Worm (Caenorhabditis elegans): ENCODE measurements around the gene denn-4.

denn-4 gene

ce11 chrIV:1923722-1924121, at the start of gene denn-4:
Gene denn-4 (plus strand): TSS chrIV:1924001.
- TF ChIP-seq ztf-29 (GFP tag; IDR thresholded peaks at IDR 0.05), result no peak
- no peak for TF ChIP-seq cog-1 (tag; optimal IDR thresholded peaks at IDR 0.05)
- TF ChIP-seq klf-2 (GFP tag; conservative IDR thresholded peaks at IDR 0.05), result no peak
- TF ChIP-seq ztf-23 (GFP tag; IDR thresholded peaks at IDR 0.05), result no peak
- no peak for TF ChIP-seq ref-1 (GFP tag; conservative IDR thresholded peaks at IDR 0.05)
- no peak for TF ChIP-seq tab-1 (GFP tag; IDR thresholded peaks at IDR 0.05)
- no peak for TF ChIP-seq flt-1 (GFP tag; IDR thresholded peaks at IDR 0.05)
- TF ChIP-seq T22C8.4 (GFP tag; IDR thresholded peaks at IDR 0.05), result no peak
- TF ChIP-seq med-1 (GFP tag; optimal IDR thresholded peaks at IDR 0.05; ENCODE audit: insufficient read depth), result no peak

- TF ChIP-seq ref-1 (GFP tag; conservative IDR thresholded peaks at IDR 0.05) (no peak), tab-1 (GFP tag; IDR thresholded peaks at IDR 0.05) (0 out of 2 replicates have a peak, but pooled peaks have one; percentile 34), cog-1 (tag; optimal IDR thresholded peaks at IDR 0.05) (no peak), klf-2 (GFP tag; conservative IDR thresholded peaks at IDR 0.05) (no peak)
Measured at ce11 chrIV:1878501-1878900, 45.3 kb upstream of the denn-4 start.

- TF ChIP-seq T22C8.4 (GFP tag; IDR thresholded peaks at IDR 0.05) (0 out of 2 replicates have a peak, but pooled peaks have one; percentile 35), ref-1 (GFP tag; conservative IDR thresholded peaks at IDR 0.05) (no peak), flt-1 (GFP tag; IDR thresholded peaks at IDR 0.05) (no peak)
Measured at ce11 chrIV:1891586-1891985, 32.2 kb upstream of the denn-4 start.

- no peak for TF ChIP-seq ztf-29 (GFP tag; IDR thresholded peaks at IDR 0.05)
- no peak for TF ChIP-seq tab-1 (GFP tag; IDR thresholded peaks at IDR 0.05)
- TF ChIP-seq T22C8.4 (GFP tag; IDR thresholded peaks at IDR 0.05), result no peak
- no peak for TF ChIP-seq flt-1 (GFP tag; IDR thresholded peaks at IDR 0.05)
- TF ChIP-seq ztf-23 (GFP tag; IDR thresholded peaks at IDR 0.05), result no peak
- TF ChIP-seq med-1 (GFP tag; optimal IDR thresholded peaks at IDR 0.05; ENCODE audit: insufficient read depth), result no peak
- TF ChIP-seq klf-2 (GFP tag; conservative IDR thresholded peaks at IDR 0.05), result no peak
- TF ChIP-seq cog-1 (tag; optimal IDR thresholded peaks at IDR 0.05), result no peak
- no peak for TF ChIP-seq ref-1 (GFP tag; conservative IDR thresholded peaks at IDR 0.05)
Measured at ce11 chrIV:1892638-1893037, 31.2 kb upstream of the denn-4 start.

DNA sequence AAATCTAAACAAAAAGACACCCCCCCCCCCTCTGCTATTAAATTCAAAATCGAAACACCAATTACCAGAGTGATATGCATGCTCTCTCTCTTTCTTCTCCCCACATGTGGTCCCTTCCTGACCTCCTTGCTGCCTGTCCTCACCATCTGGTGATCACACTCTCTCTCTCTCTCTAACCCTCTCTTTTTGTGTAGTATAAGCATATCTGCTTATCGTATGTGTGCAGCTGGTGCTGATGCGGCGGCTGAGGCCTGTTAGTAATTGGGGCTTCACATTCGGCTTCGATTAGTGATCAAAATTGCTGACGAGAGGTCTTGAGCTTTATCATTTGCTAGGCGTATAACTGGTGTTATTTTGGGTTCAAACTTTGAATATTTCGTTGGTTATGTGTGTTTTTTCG, 28.8 kb upstream of the denn-4 start:
- TF ChIP-seq med-1 (GFP tag; optimal IDR thresholded peaks at IDR 0.05; ENCODE audit: insufficient read depth) (no peak), ztf-29 (GFP tag; IDR thresholded peaks at IDR 0.05) (peak; percentile 64), tab-1 (GFP tag; IDR thresholded peaks at IDR 0.05) (0 out of 2 replicates have a peak, but pooled peaks have one; percentile 48), ztf-23 (GFP tag; IDR thresholded peaks at IDR 0.05) (no peak), cog-1 (tag; optimal IDR thresholded peaks at IDR 0.05) (no peak), flt-1 (GFP tag; IDR thresholded peaks at IDR 0.05) (0 out of 2 replicates have a peak, but pooled peaks have one; percentile 50)

DNA sequence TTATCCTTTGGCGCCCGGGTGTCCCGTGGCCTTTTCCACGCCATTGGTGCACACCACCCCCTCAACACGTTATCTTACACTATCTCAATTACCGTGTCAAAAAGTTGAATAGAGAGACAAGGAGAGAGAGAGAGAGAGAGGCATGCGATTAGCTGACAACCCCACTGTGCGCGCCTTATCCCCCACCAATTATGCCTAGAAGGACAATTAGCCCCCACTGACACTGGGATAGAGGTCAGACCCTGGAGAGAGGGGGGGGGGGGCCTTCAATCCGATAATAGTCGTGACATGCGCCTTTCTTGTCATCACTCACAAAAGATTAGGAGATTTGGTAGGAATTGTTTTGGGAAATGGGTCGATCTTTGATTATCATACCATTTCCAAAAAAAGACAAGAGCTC, 27.7 kb upstream of the denn-4 start:
- TF ChIP-seq med-1 (GFP tag; optimal IDR thresholded peaks at IDR 0.05; ENCODE audit: insufficient read depth) (no peak), T22C8.4 (GFP tag; IDR thresholded peaks at IDR 0.05) (no peak), cog-1 (tag; optimal IDR thresholded peaks at IDR 0.05) (no peak), ztf-29 (GFP tag; IDR thresholded peaks at IDR 0.05) (0 out of 2 replicates have a peak, but pooled peaks have one; percentile 10), ref-1 (GFP tag; conservative IDR thresholded peaks at IDR 0.05) (0 out of 2 replicates have a peak, but pooled peaks have one; percentile 50)

DNA sequence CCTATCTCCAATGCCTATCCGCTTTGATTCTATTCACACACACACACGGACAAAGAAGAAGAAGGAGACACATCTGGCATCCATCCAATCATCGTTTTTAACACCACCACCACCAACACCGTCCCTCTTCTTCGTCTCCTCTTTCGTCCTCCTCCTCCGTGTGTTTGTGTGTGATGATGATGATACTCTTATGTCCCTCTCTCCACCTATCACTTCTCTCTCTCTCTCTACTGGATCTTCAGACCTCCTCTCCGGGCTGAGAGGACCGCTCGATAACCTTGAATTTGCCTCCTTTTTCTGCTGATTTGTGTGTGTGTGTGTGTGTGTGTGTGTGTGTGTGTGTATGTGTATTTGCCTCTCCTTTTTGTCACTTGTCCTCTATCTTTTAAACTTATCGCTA, 22.8 kb upstream of the denn-4 start:
- TF ChIP-seq T22C8.4 (GFP tag; IDR thresholded peaks at IDR 0.05) (no peak), klf-2 (GFP tag; conservative IDR thresholded peaks at IDR 0.05) (no peak), med-1 (GFP tag; optimal IDR thresholded peaks at IDR 0.05; ENCODE audit: insufficient read depth) (no peak), ztf-29 (GFP tag; IDR thresholded peaks at IDR 0.05) (no peak)

ce11 chrIV:1902022-1902421, 21.8 kb upstream of the denn-4 start, which contains the start of gene egl-18:
Gene egl-18 (plus strand): TSS chrIV:1902322.
- TF ChIP-seq ztf-23 (GFP tag; IDR thresholded peaks at IDR 0.05), result no peak
- no peak for TF ChIP-seq ztf-29 (GFP tag; IDR thresholded peaks at IDR 0.05)
- no peak for TF ChIP-seq tab-1 (GFP tag; IDR thresholded peaks at IDR 0.05)

DNA sequence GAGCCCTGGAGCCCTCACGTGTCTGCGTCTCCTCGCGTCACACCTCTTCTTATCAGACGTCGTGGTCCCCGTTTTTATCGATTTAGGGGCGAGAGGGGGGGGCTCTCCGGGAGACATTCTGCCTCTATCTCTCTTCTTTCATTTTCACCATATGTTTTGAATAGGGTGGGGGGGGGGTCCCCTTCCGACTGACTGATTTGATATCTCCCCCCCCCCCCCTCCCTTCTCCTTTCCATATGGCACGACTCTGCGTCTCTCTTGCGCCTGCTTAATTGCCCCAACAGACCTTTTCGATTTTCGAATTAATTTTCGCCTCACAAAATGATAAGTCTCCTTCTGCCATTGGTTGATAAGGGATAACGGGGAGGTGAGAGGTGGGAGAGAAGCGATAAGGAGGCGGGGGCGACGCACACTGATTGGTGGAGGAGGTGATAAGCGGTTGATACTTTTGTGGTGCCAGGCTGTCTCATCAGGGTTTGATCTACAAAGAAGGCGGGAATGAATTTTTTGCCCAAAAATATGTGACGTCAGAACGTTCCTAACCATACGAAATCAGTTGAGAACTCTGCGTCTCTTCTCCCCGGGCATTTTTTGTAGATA, 19.6 kb upstream of the denn-4 start:
- TF ChIP-seq T22C8.4 (GFP tag; IDR thresholded peaks at IDR 0.05) (peak; percentile 23; the same call in 1 of the 2 replicates), tab-1 (GFP tag; IDR thresholded peaks at IDR 0.05) (no peak), ztf-23 (GFP tag; IDR thresholded peaks at IDR 0.05) (no peak), klf-2 (GFP tag; conservative IDR thresholded peaks at IDR 0.05) (no peak), ref-1 (GFP tag; conservative IDR thresholded peaks at IDR 0.05) (no peak), cog-1 (tag; optimal IDR thresholded peaks at IDR 0.05) (no peak), flt-1 (GFP tag; IDR thresholded peaks at IDR 0.05) (no peak)

DNA sequence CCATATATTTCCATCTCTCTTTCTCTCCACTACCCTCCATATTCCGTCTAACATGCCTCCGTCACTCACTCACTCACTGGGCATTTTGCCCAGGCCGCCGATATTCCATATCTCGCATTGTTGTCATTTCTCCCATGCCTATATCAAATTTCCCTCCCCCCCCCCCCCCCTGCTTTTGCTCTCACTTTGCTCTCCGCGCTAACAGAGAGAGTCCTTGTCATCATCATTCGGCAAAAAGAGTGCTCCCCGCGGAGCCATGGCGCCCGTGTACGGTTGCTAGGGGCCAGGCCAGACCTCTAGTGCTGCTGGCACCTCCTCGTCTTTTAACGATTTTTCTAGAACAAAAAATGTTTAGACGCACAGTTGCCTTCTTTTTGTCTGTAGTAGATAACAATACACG, 18.6 kb upstream of the denn-4 start:
- TF ChIP-seq med-1 (GFP tag; optimal IDR thresholded peaks at IDR 0.05; ENCODE audit: insufficient read depth), result no peak
- 0 out of 2 replicates have a peak, but pooled peaks have one; percentile 11 for TF ChIP-seq flt-1 (GFP tag; IDR thresholded peaks at IDR 0.05)

DNA sequence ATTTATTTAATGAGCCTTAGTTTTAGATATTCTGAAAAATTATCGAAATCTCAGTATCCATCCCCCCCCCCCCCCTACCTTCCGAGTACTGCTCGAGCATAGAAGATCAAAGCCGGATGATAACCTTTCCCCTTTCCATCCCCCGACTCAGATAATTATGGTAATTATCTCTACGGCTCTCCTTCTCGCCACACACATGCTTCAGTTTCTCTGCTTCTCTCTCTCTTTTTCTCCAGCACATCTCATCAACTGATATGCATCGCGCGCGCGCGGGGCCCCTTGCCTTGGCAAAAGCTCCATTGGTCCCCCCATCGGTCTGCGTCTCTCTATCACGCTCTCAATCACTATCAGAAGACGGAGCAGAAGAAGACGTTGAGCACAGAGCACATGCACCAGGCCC, 17.1 kb upstream of the denn-4 start:
- TF ChIP-seq T22C8.4 (GFP tag; IDR thresholded peaks at IDR 0.05) (no peak), ref-1 (GFP tag; conservative IDR thresholded peaks at IDR 0.05) (no peak), med-1 (GFP tag; optimal IDR thresholded peaks at IDR 0.05; ENCODE audit: insufficient read depth) (no peak), ztf-23 (GFP tag; IDR thresholded peaks at IDR 0.05) (no peak), ztf-29 (GFP tag; IDR thresholded peaks at IDR 0.05) (no peak), flt-1 (GFP tag; IDR thresholded peaks at IDR 0.05) (no peak), klf-2 (GFP tag; conservative IDR thresholded peaks at IDR 0.05) (no peak), cog-1 (tag; optimal IDR thresholded peaks at IDR 0.05) (no peak), tab-1 (GFP tag; IDR thresholded peaks at IDR 0.05) (no peak)
